Worm (Caenorhabditis elegans) whole organism, early embryonic: Measurements from ENCODE around the gene srn-1.

Source experiments
- ama-1 ChIP-seq: fragments of 150-350 bp; optimal IDR thresholded peaks from 2 replicates; lab custom pipeline; 2014
- pes-1 ChIP-seq: fragments of 200-800 bp; sonication (Bioruptor generic); IDR thresholded peaks from 2 replicates; pipeline ENCODE4 v1.3.6; 2022; ENCODE audit warnings: missing genetic modification reagents, missing genetic modification characterization, missing compliant biosample characterization

DNA sequence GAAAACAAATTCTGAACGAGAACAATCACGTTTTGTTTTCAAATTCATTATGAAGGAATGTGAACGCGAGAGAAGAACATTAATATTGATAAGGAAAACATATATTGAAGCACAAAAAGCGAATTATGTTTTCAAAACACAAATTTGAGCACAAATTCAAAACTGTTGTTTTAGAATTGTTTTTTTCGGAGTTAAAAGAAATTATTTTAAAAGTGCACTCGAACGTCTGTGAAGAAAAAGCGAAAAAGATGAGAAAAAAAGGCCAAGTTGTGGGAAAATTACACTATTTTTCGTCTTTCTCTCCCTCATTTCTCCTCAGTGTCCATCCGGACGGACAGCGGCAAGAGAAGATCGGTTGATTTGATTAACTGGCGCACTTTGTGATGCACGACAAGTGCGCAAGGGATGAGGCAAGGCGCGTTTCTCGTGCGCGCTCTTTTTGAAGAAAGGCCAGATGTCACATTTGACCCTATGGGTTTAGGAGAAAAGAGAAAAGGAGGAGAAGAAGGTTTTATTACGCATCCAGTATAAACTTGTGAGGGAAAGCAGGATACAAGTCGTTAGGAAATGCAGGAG lies 18.9 kb downstream of the srn-1 start, which contains the start of gene mrck-1:
- TF ChIP-seq pes-1 (no peak; the same call in 1 of the 2 replicates), ama-1 (lab: Kevin White, UChicago) (no peak)
